Worm (Caenorhabditis elegans) whole organism, late embryonic: Measurements from ENCODE around the gene rps-1.

ENCODE experiments used
- C08G9.2 ChIP-seq: sonication (generic microtip); optimal IDR thresholded peaks from 2 replicates; lab custom pipeline; 2016; ENCODE audit warnings: mild to moderate bottlenecking, missing genetic modification characterization, moderate library complexity, missing compliant biosample characterization
- C38D4.7 ChIP-seq: fragments of 200-800 bp; sonication (Bioruptor generic); optimal IDR thresholded peaks from 2 replicates; lab custom pipeline; 2018; ENCODE audit warnings: mild to moderate bottlenecking, missing genetic modification characterization, moderate library complexity, missing compliant biosample characterization
- K02D7.2 ChIP-seq: sonication (generic microtip); optimal IDR thresholded peaks from 2 replicates; lab custom pipeline; 2017; ENCODE audit warnings: mild to moderate bottlenecking, missing genetic modification characterization, missing compliant biosample characterization
- K09A11.1 ChIP-seq: sonication (generic microtip); optimal IDR thresholded peaks from 2 replicates; lab custom pipeline; 2017; ENCODE audit warnings: antibody characterized with exemption, mild to moderate bottlenecking, missing genetic modification characterization, missing compliant biosample characterization; ENCODE audit not compliant: insufficient read depth
- ahr-1 ChIP-seq: sonication (generic microtip); optimal IDR thresholded peaks from 2 replicates; lab custom pipeline; 2016; ENCODE audit warnings: missing genetic modification characterization, missing compliant biosample characterization
- ceh-14 ChIP-seq: sonication (generic microtip); optimal IDR thresholded peaks from 2 replicates; lab custom pipeline; 2016; ENCODE audit warnings: missing genotype, missing genetic modification characterization, missing compliant biosample characterization
- ceh-18 ChIP-seq: sonication (generic microtip); optimal IDR thresholded peaks from 2 replicates; lab custom pipeline; 2016; ENCODE audit warnings: missing genetic modification characterization, missing compliant biosample characterization
- ceh-19 ChIP-seq: fragments of 200-800 bp; sonication (Bioruptor generic); optimal IDR thresholded peaks from 2 replicates; lab custom pipeline; 2018; ENCODE audit warnings: mild to moderate bottlenecking, missing genetic modification characterization, missing compliant biosample characterization
- ceh-2 ChIP-seq: sonication (generic microtip); optimal IDR thresholded peaks from 2 replicates; lab custom pipeline; 2016; ENCODE audit warnings: missing genotype, missing genetic modification characterization, missing compliant biosample characterization
- ceh-24 ChIP-seq: sonication (generic microtip); optimal IDR thresholded peaks from 2 replicates; lab custom pipeline; 2016; ENCODE audit warnings: mild to moderate bottlenecking, missing genetic modification characterization, missing compliant biosample characterization
- ceh-30 ChIP-seq: fragments of 150-350 bp; optimal IDR thresholded peaks from 2 replicates; lab custom pipeline; 2014; ENCODE audit warnings: missing biosample characterization, missing genetic modification characterization
- ceh-34 ChIP-seq: sonication (generic microtip); optimal IDR thresholded peaks from 2 replicates; lab custom pipeline; 2016; ENCODE audit warnings: mild to moderate bottlenecking, missing genetic modification characterization, missing compliant biosample characterization
- ceh-45 ChIP-seq: fragments of 200-800 bp; sonication (Bioruptor generic); IDR thresholded peaks from 2 replicates; pipeline ENCODE4 v1.3.6; 2022; ENCODE audit warnings: missing genetic modification reagents, missing genetic modification characterization, missing compliant biosample characterization
- ceh-48 ChIP-seq: sonication (generic microtip); optimal IDR thresholded peaks from 2 replicates; lab custom pipeline; 2016; ENCODE audit warnings: missing genetic modification characterization, inconsistent platforms, missing compliant biosample characterization
- ceh-6 ChIP-seq: fragments of 200-800 bp; sonication (Bioruptor generic); optimal IDR thresholded peaks from 2 replicates; lab custom pipeline; 2018; ENCODE audit warnings: mild to moderate bottlenecking, missing genetic modification characterization, missing compliant biosample characterization
- ceh-9 ChIP-seq: sonication (generic microtip); optimal IDR thresholded peaks from 2 replicates; lab custom pipeline; 2016; ENCODE audit warnings: mild to moderate bottlenecking, missing genetic modification characterization, inconsistent platforms, missing compliant biosample characterization
- dmd-4 ChIP-seq: sonication (generic microtip); optimal IDR thresholded peaks from 2 replicates; lab custom pipeline; 2016; ENCODE audit warnings: borderline replicate concordance, missing genetic modification characterization, missing compliant biosample characterization
- dve-1 ChIP-seq: sonication (generic microtip); optimal IDR thresholded peaks from 2 replicates; lab custom pipeline; 2017; ENCODE audit warnings: antibody characterized with exemption, mild to moderate bottlenecking, missing genetic modification characterization, missing compliant biosample characterization
- elt-4 ChIP-seq: sonication (generic microtip); optimal IDR thresholded peaks from 2 replicates; lab custom pipeline; 2016; ENCODE audit warnings: missing genetic modification characterization, missing compliant biosample characterization
- ets-4 ChIP-seq: sonication (generic microtip); optimal IDR thresholded peaks from 2 replicates; lab custom pipeline; 2016; ENCODE audit warnings: missing genetic modification characterization, missing compliant biosample characterization
- eyg-1 ChIP-seq: sonication (generic microtip); optimal IDR thresholded peaks from 2 replicates; lab custom pipeline; 2016; ENCODE audit warnings: missing genotype, missing genetic modification characterization, missing compliant biosample characterization
- fax-1 ChIP-seq: sonication (generic microtip); optimal IDR thresholded peaks from 2 replicates; lab custom pipeline; 2016; ENCODE audit warnings: missing genotype, missing genetic modification characterization, missing compliant biosample characterization
- fkh-10 ChIP-seq: fragments of 150-350 bp; optimal IDR thresholded peaks from 2 replicates; lab custom pipeline; 2014; ENCODE audit warnings: missing biosample characterization, missing genetic modification reagents, missing genetic modification characterization
- fkh-6 ChIP-seq: sonication (generic microtip); optimal IDR thresholded peaks from 2 replicates; lab custom pipeline; 2016; ENCODE audit warnings: missing genetic modification characterization, missing compliant biosample characterization
- gmeb-2 ChIP-seq: sonication (generic microtip); optimal IDR thresholded peaks from 2 replicates; lab custom pipeline; 2016; ENCODE audit warnings: missing genetic modification characterization, inconsistent platforms, missing compliant biosample characterization
- hlh-13 ChIP-seq: fragments of 200-800 bp; sonication (Bioruptor generic); optimal IDR thresholded peaks from 2 replicates; lab custom pipeline; 2018; ENCODE audit warnings: mild to moderate bottlenecking, missing genetic modification characterization, missing compliant biosample characterization
- hlh-30 ChIP-seq: sonication (generic microtip); optimal IDR thresholded peaks from 2 replicates; lab custom pipeline; 2017; ENCODE audit warnings: antibody characterized with exemption, missing genetic modification characterization, missing compliant biosample characterization; ENCODE audit not compliant: insufficient read depth
- hlh-6 ChIP-seq: sonication (generic microtip); optimal IDR thresholded peaks from 2 replicates; lab custom pipeline; 2016; ENCODE audit warnings: missing genotype, missing genetic modification characterization, missing compliant biosample characterization
- hlh-8 ChIP-seq: sonication (generic microtip); optimal IDR thresholded peaks from 2 replicates; lab custom pipeline; 2016; ENCODE audit warnings: missing genotype, missing genetic modification characterization, missing compliant biosample characterization
- lim-6 ChIP-seq: sonication (generic microtip); optimal IDR thresholded peaks from 2 replicates; lab custom pipeline; 2016; ENCODE audit warnings: missing genetic modification characterization, missing compliant biosample characterization
- lin-11 ChIP-seq: fragments of 200-800 bp; sonication (Bioruptor generic); optimal IDR thresholded peaks from 2 replicates; lab custom pipeline; 2018; ENCODE audit warnings: mild to moderate bottlenecking, missing genetic modification characterization, missing compliant biosample characterization
- mec-3 ChIP-seq: sonication (generic microtip); optimal IDR thresholded peaks from 2 replicates; lab custom pipeline; 2016; ENCODE audit warnings: borderline replicate concordance, missing genetic modification characterization, missing compliant biosample characterization
- nfya-1 ChIP-seq: sonication (generic microtip); optimal IDR thresholded peaks from 2 replicates; lab custom pipeline; 2017; ENCODE audit warnings: missing genetic modification characterization, mild to moderate bottlenecking, missing compliant biosample characterization, antibody characterized with exemption, moderate library complexity
- nhr-232 ChIP-seq: sonication (generic microtip); optimal IDR thresholded peaks from 2 replicates; lab custom pipeline; 2016; ENCODE audit warnings: missing genetic modification characterization, missing compliant biosample characterization
- npax-4 ChIP-seq: sonication (generic microtip); optimal IDR thresholded peaks from 2 replicates; lab custom pipeline; 2016; ENCODE audit warnings: missing genetic modification characterization, missing compliant biosample characterization
- pag-3 ChIP-seq: sonication (generic microtip); optimal IDR thresholded peaks from 2 replicates; lab custom pipeline; 2016; ENCODE audit warnings: missing compliant biosample characterization, missing genetic modification characterization, borderline replicate concordance
- pat-9 ChIP-seq: fragments of 200-800 bp; sonication (Bioruptor generic); optimal IDR thresholded peaks from 2 replicates; lab custom pipeline; 2018; ENCODE audit warnings: mild to moderate bottlenecking, missing genetic modification characterization, moderate library complexity, missing compliant biosample characterization
- pax-1 ChIP-seq: fragments of 150-350 bp; optimal IDR thresholded peaks from 2 replicates; lab custom pipeline; 2014; ENCODE audit warnings: missing biosample characterization, missing genetic modification characterization
- pha-2 ChIP-seq: sonication (generic microtip); optimal IDR thresholded peaks from 2 replicates; lab custom pipeline; 2017; ENCODE audit warnings: mild to moderate bottlenecking, missing genetic modification characterization, missing compliant biosample characterization
- pha-4 ChIP-seq: fragments of 150-350 bp; optimal IDR thresholded peaks from 2 replicates; lab custom pipeline; 2018; ENCODE audit warnings: missing biosample characterization, missing genetic modification reagents, missing genetic modification characterization
- pqm-1 ChIP-seq: sonication (generic microtip); optimal IDR thresholded peaks from 2 replicates; lab custom pipeline; 2016; ENCODE audit warnings: missing genetic modification characterization, missing compliant biosample characterization
- ref-2 ChIP-seq: sonication (generic microtip); optimal IDR thresholded peaks from 2 replicates; lab custom pipeline; 2016; ENCODE audit warnings: missing genetic modification characterization, missing compliant biosample characterization
- rnt-1 ChIP-seq: sonication (generic microtip); optimal IDR thresholded peaks from 2 replicates; lab custom pipeline; 2016; ENCODE audit warnings: missing genetic modification characterization, missing compliant biosample characterization
- sox-2 ChIP-seq: fragments of 200-800 bp; sonication (Bioruptor generic); IDR thresholded peaks from 2 replicates; pipeline ENCODE4 v1.3.6; 2022; ENCODE audit warnings: missing genetic modification reagents, missing genetic modification characterization, missing compliant biosample characterization
- sox-4 ChIP-seq: sonication (generic microtip); optimal IDR thresholded peaks from 2 replicates; lab custom pipeline; 2017; ENCODE audit warnings: mild to moderate bottlenecking, missing genetic modification characterization, inconsistent platforms, missing compliant biosample characterization
- tbx-2 ChIP-seq: sonication (generic microtip); optimal IDR thresholded peaks from 2 replicates; lab custom pipeline; 2016; ENCODE audit warnings: missing genetic modification characterization, missing compliant biosample characterization
- tbx-7 ChIP-seq: sonication (generic microtip); optimal IDR thresholded peaks from 2 replicates; lab custom pipeline; 2016; ENCODE audit warnings: missing genotype, missing genetic modification characterization, missing compliant biosample characterization
- unc-3 ChIP-seq, 2 experiments: fragments of 200-800 bp in 1 of 2; sonication (Bioruptor generic) in 1 of 2; sonication (generic microtip) in 1 of 2; conservative IDR thresholded peaks in 1 of 2; optimal IDR thresholded peaks in 1 of 2; 2 replicates each; pipeline versions ENCODE4 v1.3.6 to Lab custom; 2016 to 2022; ENCODE audit warnings: missing compliant biosample characterization in 2 of 2, missing genetic modification characterization in 2 of 2, missing genetic modification reagents in 1 of 2
- unc-42 ChIP-seq: sonication (generic microtip); optimal IDR thresholded peaks from 2 replicates; lab custom pipeline; 2016; ENCODE audit warnings: missing genotype, missing genetic modification characterization, missing compliant biosample characterization
- zip-5 ChIP-seq: sonication (generic microtip); optimal IDR thresholded peaks from 2 replicates; lab custom pipeline; 2016; ENCODE audit warnings: missing genetic modification characterization, missing compliant biosample characterization
- ztf-16 ChIP-seq: sonication (generic microtip); optimal IDR thresholded peaks from 2 replicates; lab custom pipeline; 2017; ENCODE audit warnings: missing genetic modification characterization, missing compliant biosample characterization

The rps-1 gene

ce11 chrIII:4508064-4508905 is 32.6 kb downstream of the rps-1 start, which contains the start of the genes cct-5 and F25F2.1:
Gene cct-5 (minus strand): TSS chrIII:4508114.
Gene F25F2.1 (plus strand): TSS chrIII:4508855.
- no peak for TF ChIP-seq zip-5 (tag; lab: Kevin White, UChicago)
- no peak for TF ChIP-seq lin-11 (tag; lab: Kevin White, UChicago)
- no peak for TF ChIP-seq ceh-14
- TF ChIP-seq sox-4 = no peak
- no peak for TF ChIP-seq ceh-30 (tag; lab: Kevin White, UChicago)
- TF ChIP-seq ets-4 = no peak
- TF ChIP-seq pat-9 (tag; lab: Kevin White, UChicago) = peak; percentile 32
- no peak for TF ChIP-seq unc-42
- no peak for TF ChIP-seq ceh-18 (tag; lab: Kevin White, UChicago)
- TF ChIP-seq fkh-6 = no peak
- TF ChIP-seq ahr-1 (tag; lab: Kevin White, UChicago) = no peak
- peak; percentile 38 for TF ChIP-seq rnt-1 (tag; lab: Kevin White, UChicago)
- no peak for TF ChIP-seq ceh-2 (tag; lab: Kevin White, UChicago)
- TF ChIP-seq pha-2 (tag; lab: Kevin White, UChicago) = no peak
- TF ChIP-seq hlh-8 (tag; lab: Kevin White, UChicago) = no peak
- TF ChIP-seq hlh-30 (tag; lab: Kevin White, UChicago) = peak; percentile 40
- TF ChIP-seq npax-4 (tag; lab: Kevin White, UChicago) = no peak
- TF ChIP-seq eyg-1 (tag; lab: Kevin White, UChicago) = no peak
- no peak for TF ChIP-seq hlh-13 (GFP tag; lab: Kevin White, UChicago)
- TF ChIP-seq C38D4.7 (GFP tag; lab: Kevin White, UChicago) = no peak
- no peak for TF ChIP-seq pag-3
- TF ChIP-seq ztf-16 (tag; lab: Kevin White, UChicago) = no peak
- TF ChIP-seq nfya-1 = peak; percentile 60
- no peak for TF ChIP-seq ceh-48 (tag; lab: Kevin White, UChicago)
- TF ChIP-seq C08G9.2 (tag; lab: Kevin White, UChicago) = no peak
- TF ChIP-seq ceh-9 = no peak
- TF ChIP-seq mec-3 = no peak
- no peak for TF ChIP-seq K02D7.2
- TF ChIP-seq pax-1 (tag; lab: Kevin White, UChicago) = peak; percentile 2
- TF ChIP-seq pha-4 (tag; lab: Kevin White, UChicago) = no peak
- no peak for TF ChIP-seq ref-2 (tag; lab: Kevin White, UChicago)
- TF ChIP-seq unc-3 (GFP tag; conservative IDR thresholded peaks at IDR 0.05; lab: Robert Waterston, UW) = no peak
- TF ChIP-seq unc-3 (tag; optimal IDR thresholded peaks at IDR 0.05; lab: Kevin White, UChicago) = no peak
- no peak for TF ChIP-seq lim-6 (tag; lab: Kevin White, UChicago)
- TF ChIP-seq dmd-4 (tag; lab: Kevin White, UChicago) = no peak
- TF ChIP-seq K09A11.1 (tag; lab: Kevin White, UChicago) = peak; percentile 0
- no peak for TF ChIP-seq hlh-6
- no peak for TF ChIP-seq fax-1 (tag; lab: Kevin White, UChicago)
- TF ChIP-seq tbx-2 (tag; lab: Kevin White, UChicago) = no peak
- no peak for TF ChIP-seq ceh-34 (tag; lab: Kevin White, UChicago)
- no peak for TF ChIP-seq ceh-45 (GFP tag; lab: Robert Waterston, UW)
- no peak for TF ChIP-seq pqm-1 (tag; lab: Kevin White, UChicago)
- TF ChIP-seq ceh-6 = no peak
- TF ChIP-seq fkh-10 (GFP tag; lab: Kevin White, UChicago) = no peak
- no peak for TF ChIP-seq tbx-7 (tag; lab: Kevin White, UChicago)
- no peak for TF ChIP-seq elt-4 (tag; lab: Kevin White, UChicago)
- no peak for TF ChIP-seq sox-2 (GFP tag; lab: Robert Waterston, UW)
- no peak for TF ChIP-seq ceh-24
- no peak for TF ChIP-seq ceh-19 (GFP tag; lab: Kevin White, UChicago)
- no peak for TF ChIP-seq dve-1
- no peak for TF ChIP-seq gmeb-2 (tag; lab: Kevin White, UChicago)
- no peak for TF ChIP-seq nhr-232 (tag; lab: Kevin White, UChicago)
